Fruit fly (Drosophila melanogaster): Measurements from ENCODE around the gene CG18641.

Gene CG18641

dm6 chr2L:2433494-2434054 is 18.5 kb upstream of the CG18641 start (continued):
- TF ChIP-seq CG5953 (GFP tag; IDR thresholded peaks at IDR 0.05) (peak; percentile 78; the same call in 1 of the 2 replicates), h (optimal IDR thresholded peaks at IDR 0.05) (no peak), CG4617 (GFP tag; optimal IDR thresholded peaks at IDR 0.05; ENCODE audit: borderline replicate concordance) (peak; percentile 60), CG1792 (GFP tag; optimal IDR thresholded peaks at IDR 0.05) (peak; percentile 56), Ravus (GFP tag; IDR thresholded peaks at IDR 0.05) (peak; percentile 31; the same call in 1 of the 2 replicates), ATbp (GFP tag; optimal IDR thresholded peaks at IDR 0.05) (peak; percentile 93), fd102C (GFP tag; optimal IDR thresholded peaks at IDR 0.05) (no peak), HmgZ (tag; optimal IDR thresholded peaks at IDR 0.05) (peak; percentile 55), bbx (GFP tag; IDR thresholded peaks at IDR 0.05; ENCODE audit: partially characterized antibody) (no peak), TFAM (GFP tag; optimal IDR thresholded peaks at IDR 0.05) (peak; percentile 12), CG17802 (tag; optimal IDR thresholded peaks at IDR 0.05) (peak; percentile 54), Dll (GFP tag; IDR thresholded peaks at IDR 0.05; ENCODE audit: partially characterized antibody) (no peak), CG14667 (GFP tag; IDR thresholded peaks at IDR 0.05) (peak; percentile 46), CG4730 (GFP tag; IDR thresholded peaks at IDR 0.05) (peak; percentile 62; the same call in 1 of the 2 replicates), esg (GFP tag; conservative IDR thresholded peaks at IDR 0.05) (peak; percentile 87), CG10543 (GFP tag; optimal IDR thresholded peaks at IDR 0.05) (peak; percentile 27), eyg (GFP tag; optimal IDR thresholded peaks at IDR 0.05) (peak; percentile 67), Asciz (GFP tag; optimal IDR thresholded peaks at IDR 0.05) (peak; percentile 78), B-H2 (GFP tag; optimal IDR thresholded peaks at IDR 0.05) (no peak), BtbVII (GFP tag; optimal IDR thresholded peaks at IDR 0.05) (no peak), CG9876 (GFP tag; optimal IDR thresholded peaks at IDR 0.05) (peak; percentile 72), CG1832 (GFP tag; optimal IDR thresholded peaks at IDR 0.05) (no peak), nau (GFP tag; optimal IDR thresholded peaks at IDR 0.05) (peak; percentile 69), HmgD (GFP tag; optimal IDR thresholded peaks at IDR 0.05) (peak; percentile 24), Gug (GFP tag; IDR thresholded peaks at IDR 0.05) (peak; percentile 68; the same call in 3 of the 4 replicates), CG11723 (GFP tag; optimal IDR thresholded peaks at IDR 0.05) (peak; percentile 72), jigr1 (GFP tag; IDR thresholded peaks at IDR 0.05) (peak; percentile 68; the same call in 2 of the 3 replicates), az2 (GFP tag; optimal IDR thresholded peaks at IDR 0.05) (peak; percentile 87), slbo (GFP tag; IDR thresholded peaks at IDR 0.05) (peak; percentile 75), CG4360 (GFP tag; IDR thresholded peaks at IDR 0.05) (peak; percentile 47; the same call in 1 of the 2 replicates), Ets65A (GFP tag) (peak; percentile 97), lmd (GFP tag; IDR thresholded peaks at IDR 0.05) (peak; percentile 86), ERR (GFP tag; optimal IDR thresholded peaks at IDR 0.05) (peak; percentile 45), hth (optimal IDR thresholded peaks at IDR 0.05) (no peak), Camta (GFP tag; optimal IDR thresholded peaks at IDR 0.05) (peak; percentile 89), CG13624 (GFP tag; optimal IDR thresholded peaks at IDR 0.05) (peak; percentile 80), row (GFP tag; IDR thresholded peaks at IDR 0.05) (peak; percentile 83), ase (GFP tag; IDR thresholded peaks at IDR 0.05) (peak; percentile 81), ems (GFP tag; optimal IDR thresholded peaks at IDR 0.05) (peak; percentile 74), tap (tag; optimal IDR thresholded peaks at IDR 0.05) (peak; percentile 81), HLH54F (GFP tag; optimal IDR thresholded peaks at IDR 0.05) (peak; percentile 41), tna (GFP tag; IDR thresholded peaks at IDR 0.05; ENCODE audit: partially characterized antibody) (no peak), CG12659 (GFP tag; optimal IDR thresholded peaks at IDR 0.05) (peak; percentile 76), Rx (GFP tag; IDR thresholded peaks at IDR 0.05) (peak; percentile 90), CG6854 (GFP tag; optimal IDR thresholded peaks at IDR 0.05) (peak; percentile 34), CG10274 (GFP tag; optimal IDR thresholded peaks at IDR 0.05) (peak; percentile 45), CG13287 (GFP tag; IDR thresholded peaks at IDR 0.05; ENCODE audit: partially characterized antibody) (no peak), CG18619 (GFP tag; optimal IDR thresholded peaks at IDR 0.05) (peak; percentile 62), CG17612 (GFP tag; IDR thresholded peaks at IDR 0.05) (no peak), tin (GFP tag; optimal IDR thresholded peaks at IDR 0.05) (peak; percentile 87), zfh1 (GFP tag; IDR thresholded peaks at IDR 0.05) (peak; percentile 93)

Measured in whole organism, embryonic.